Worm (Caenorhabditis elegans) whole organism, L3 larva: Measurements from ENCODE around the gene gos-28.

ENCODE experiments used
- R02D3.7 ChIP-seq: fragments of 150-350 bp; optimal IDR thresholded peaks from 2 replicates; lab custom pipeline; 2014; ENCODE audit warnings: missing biosample characterization, missing genetic modification characterization
- ZK546.5 ChIP-seq: sonication (generic microtip); optimal IDR thresholded peaks from 2 replicates; lab custom pipeline; 2017; ENCODE audit warnings: missing biosample characterization, missing genetic modification characterization
- aly-2 ChIP-seq: fragments of 150-350 bp; optimal IDR thresholded peaks from 2 replicates; lab custom pipeline; 2014; ENCODE audit warnings: missing biosample characterization, missing genetic modification characterization
- ama-1 ChIP-seq: fragments of 150-350 bp; optimal IDR thresholded peaks from 2 replicates; lab custom pipeline; 2018
- ceh-16 ChIP-seq: sonication (generic microtip); optimal IDR thresholded peaks from 2 replicates; lab custom pipeline; 2017; ENCODE audit warnings: missing biosample characterization, missing genetic modification characterization
- ceh-28 ChIP-seq: fragments of 150-350 bp; optimal IDR thresholded peaks from 2 replicates; lab custom pipeline; 2014; ENCODE audit warnings: missing biosample characterization, missing genetic modification reagents, missing genetic modification characterization
- egl-5 ChIP-seq: fragments of 150-350 bp; optimal IDR thresholded peaks from 2 replicates; lab custom pipeline; 2017; ENCODE audit warnings: missing biosample characterization, missing genetic modification reagents, missing genetic modification characterization, inconsistent platforms
- elt-1 ChIP-seq: fragments of 150-350 bp; optimal IDR thresholded peaks from 2 replicates; lab custom pipeline; 2014; ENCODE audit warnings: missing biosample characterization, missing genetic modification characterization
- elt-2 ChIP-seq: sonication (generic microtip); optimal IDR thresholded peaks from 2 replicates; lab custom pipeline; 2016; ENCODE audit warnings: missing genetic modification reagents, mild to moderate bottlenecking, missing genetic modification characterization, missing compliant biosample characterization
- elt-3 ChIP-seq, 3 experiments: fragments of 150-350 bp in 1 of 3; sonication (generic microtip) in 2 of 3; optimal IDR thresholded peaks; 2 replicates in 2 of 3; 4 replicates in 1 of 3; lab custom pipeline; 2014 to 2017; ENCODE audit warnings: missing biosample characterization in 3 of 3, missing genetic modification characterization in 3 of 3
- eor-1 ChIP-seq, 2 experiments: fragments of 150-350 bp; optimal IDR thresholded peaks; 2 replicates each; lab custom pipeline; 2014 to 2018; ENCODE audit warnings: missing biosample characterization in 2 of 2, missing genetic modification characterization in 2 of 2
- fkh-10 ChIP-seq: sonication (generic microtip); optimal IDR thresholded peaks from 2 replicates; lab custom pipeline; 2017; ENCODE audit warnings: missing biosample characterization, missing genetic modification reagents, missing genetic modification characterization
- fkh-2 ChIP-seq: fragments of 150-350 bp; optimal IDR thresholded peaks from 2 replicates; lab custom pipeline; 2014; ENCODE audit warnings: missing biosample characterization, missing genetic modification reagents, missing genetic modification characterization
- lsy-12 ChIP-seq: sonication (generic microtip); optimal IDR thresholded peaks from 2 replicates; lab custom pipeline; 2016; ENCODE audit warnings: mild to moderate bottlenecking, missing genetic modification characterization, missing compliant biosample characterization
- mdl-1 ChIP-seq: fragments of 150-350 bp; optimal IDR thresholded peaks from 2 replicates; lab custom pipeline; 2014; ENCODE audit warnings: missing biosample characterization, missing genetic modification characterization
- mml-1 ChIP-seq: fragments of 150-350 bp; sonication (generic microtip); optimal IDR thresholded peaks from 3 replicates; lab custom pipeline; 2014; ENCODE audit warnings: missing biosample characterization, missing genetic modification characterization
- nfya-1 ChIP-seq: sonication (generic microtip); optimal IDR thresholded peaks from 2 replicates; lab custom pipeline; 2017; ENCODE audit warnings: missing genetic modification characterization, mild to moderate bottlenecking, missing compliant biosample characterization, antibody characterized with exemption, moderate library complexity; ENCODE audit not compliant: insufficient read depth
- nhr-12 ChIP-seq: fragments of 150-350 bp; optimal IDR thresholded peaks from 2 replicates; lab custom pipeline; 2014; ENCODE audit warnings: missing biosample characterization, missing genetic modification characterization
- nhr-23 ChIP-seq: fragments of 150-350 bp; optimal IDR thresholded peaks from 2 replicates; lab custom pipeline; 2014; ENCODE audit warnings: missing biosample characterization, missing genetic modification reagents, missing genetic modification characterization
- nhr-25 ChIP-seq: sonication (generic microtip); optimal IDR thresholded peaks from 2 replicates; lab custom pipeline; 2017; ENCODE audit warnings: missing biosample characterization, missing genetic modification characterization
- nhr-28 ChIP-seq: fragments of 150-350 bp; optimal IDR thresholded peaks from 2 replicates; lab custom pipeline; 2014; ENCODE audit warnings: missing biosample characterization, missing genetic modification characterization
- nhr-43 ChIP-seq: sonication (generic microtip); optimal IDR thresholded peaks from 2 replicates; lab custom pipeline; 2016; ENCODE audit warnings: mild to moderate bottlenecking, missing genetic modification characterization, missing compliant biosample characterization; ENCODE audit not compliant: poor library complexity, severe bottlenecking
- nhr-67 ChIP-seq: fragments of 150-350 bp; optimal IDR thresholded peaks from 2 replicates; lab custom pipeline; 2014; ENCODE audit warnings: missing biosample characterization, missing genetic modification characterization
- nhr-76 ChIP-seq: fragments of 150-350 bp; sonication (generic microtip); optimal IDR thresholded peaks from 5 replicates; lab custom pipeline; 2014; ENCODE audit warnings: missing biosample characterization, missing genetic modification characterization
- nhr-77 ChIP-seq: fragments of 150-350 bp; optimal IDR thresholded peaks from 2 replicates; lab custom pipeline; 2014; ENCODE audit warnings: missing biosample characterization, missing genetic modification characterization
- pqm-1 ChIP-seq: fragments of 150-350 bp; optimal IDR thresholded peaks from 2 replicates; lab custom pipeline; 2017; ENCODE audit warnings: missing biosample characterization, missing genetic modification characterization, inconsistent platforms
- sea-2 ChIP-seq: fragments of 150-350 bp; sonication (generic microtip); optimal IDR thresholded peaks from 4 replicates; lab custom pipeline; 2014; ENCODE audit warnings: missing biosample characterization, missing genetic modification reagents, missing genetic modification characterization
- tbx-2 ChIP-seq: sonication (generic microtip); optimal IDR thresholded peaks from 2 replicates; lab custom pipeline; 2016; ENCODE audit warnings: mild to moderate bottlenecking, missing genetic modification characterization, missing compliant biosample characterization
- unc-39 ChIP-seq: sonication (generic microtip); optimal IDR thresholded peaks from 4 replicates; lab custom pipeline; 2017; ENCODE audit warnings: missing biosample characterization, missing genetic modification characterization
- zag-1 ChIP-seq: fragments of 150-350 bp; optimal IDR thresholded peaks from 2 replicates; lab custom pipeline; 2014; ENCODE audit warnings: missing biosample characterization, missing genetic modification characterization
- ztf-11 ChIP-seq: fragments of 150-350 bp; optimal IDR thresholded peaks from 2 replicates; lab custom pipeline; 2014; ENCODE audit warnings: missing biosample characterization, missing genetic modification characterization

gos-28 gene

ce11 chrIII:7310662-7311340 lies 38.2 kb downstream of the gos-28 start, which contains the start of the genes F56C9.6 and F56C9.3:
TSS of gene F56C9.6 (minus strand) at chrIII:7310773.
TSS of gene F56C9.3 (plus strand) at chrIII:7311290.
- no peak for TF ChIP-seq ceh-28 (tag; lab: Kevin White, UChicago)
- TF ChIP-seq tbx-2, result no peak
- no peak for TF ChIP-seq ztf-11 (tag; lab: Kevin White, UChicago)
- no peak for TF ChIP-seq pqm-1
- TF ChIP-seq elt-3 (tag; optimal IDR thresholded peaks at IDR 0.05; lab: Kevin White, UChicago), result no peak
- no peak for TF ChIP-seq nhr-77 (tag; lab: Kevin White, UChicago)
- no peak for TF ChIP-seq fkh-10 (GFP tag; lab: Kevin White, UChicago)
- no peak for TF ChIP-seq nhr-67 (tag; lab: Kevin White, UChicago)
- TF ChIP-seq egl-5 (tag; lab: Kevin White, UChicago), result no peak
- no peak for TF ChIP-seq lsy-12
- TF ChIP-seq nhr-43 (tag; lab: Kevin White, UChicago), result no peak
- TF ChIP-seq ceh-16, result no peak

- TF ChIP-seq ceh-28 (tag; lab: Kevin White, UChicago) (peak; percentile 32), unc-39 (tag; lab: Kevin White, UChicago) (no peak), nfya-1 (tag; lab: Kevin White, UChicago) (no peak), eor-1 (tag; optimal IDR thresholded peaks at IDR 0.05; lab: Kevin White, UChicago) (no peak), mml-1 (no peak), ama-1 (lab: Kevin White, UChicago) (no peak)
- TF ChIP-seq, all 47 proteins: peak for 1
Measured at ce11 chrIII:7308600-7309109, 40.3 kb downstream of the gos-28 start, which contains the start of gene acbp-4. TSS of gene acbp-4 (minus strand) at chrIII:7309109.

DNA sequence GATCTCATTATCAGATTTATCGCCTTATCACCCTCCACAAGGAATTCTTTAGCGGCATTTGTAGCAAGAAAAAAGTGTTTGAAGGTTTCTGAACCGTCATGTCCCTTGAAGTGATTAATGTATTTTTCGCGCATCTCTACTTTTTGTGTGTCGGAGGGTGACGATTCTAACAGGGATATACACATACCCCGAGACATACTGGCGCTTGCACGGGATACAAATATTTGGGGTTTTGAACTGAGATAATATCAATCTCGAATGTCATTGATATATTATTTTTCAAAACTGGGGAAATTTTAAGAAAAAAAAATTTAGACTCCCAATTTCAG lies 43.4 kb downstream of the gos-28 start:
- TF ChIP-seq unc-39 (tag; lab: Kevin White, UChicago) (no peak), ceh-16 (no peak), zag-1 (tag; lab: Kevin White, UChicago) (no peak), mdl-1 (tag; lab: Kevin White, UChicago) (no peak), eor-1 (tag; optimal IDR thresholded peaks at IDR 0.05; lab: Kevin White, UChicago) (no peak), nhr-28 (tag; lab: Kevin White, UChicago) (no peak), elt-3 (tag; optimal IDR thresholded peaks at IDR 0.05; lab: Kevin White, UChicago) (peak in 1 of 3 experiments; percentile 13), nhr-43 (tag; lab: Kevin White, UChicago) (peak; percentile 43), elt-2 (no peak), ZK546.5 (tag; lab: Kevin White, UChicago) (no peak), nhr-25 (tag; lab: Kevin White, UChicago) (peak; percentile 30), nhr-23 (tag; lab: Kevin White, UChicago) (peak; percentile 33), nhr-76 (no peak), sea-2 (GFP tag; lab: Kevin White, UChicago) (no peak)

- TF ChIP-seq nhr-23 (tag; lab: Kevin White, UChicago), result peak; percentile 79
- TF ChIP-seq nfya-1 (tag; lab: Kevin White, UChicago), result peak; percentile 13
- TF ChIP-seq tbx-2, result no peak
- TF ChIP-seq aly-2, result no peak
- peak; percentile 38 for TF ChIP-seq nhr-43 (tag; lab: Kevin White, UChicago)
- TF ChIP-seq elt-3 (tag; optimal IDR thresholded peaks at IDR 0.05; lab: Kevin White, UChicago), result peak in 1 of 3 experiments; percentile 55
- TF ChIP-seq nhr-25 (tag; lab: Kevin White, UChicago), result no peak
- TF ChIP-seq elt-1, result peak; percentile 35
Measured at ce11 chrIII:7304961-7305648, 43.9 kb downstream of the gos-28 start.

DNA sequence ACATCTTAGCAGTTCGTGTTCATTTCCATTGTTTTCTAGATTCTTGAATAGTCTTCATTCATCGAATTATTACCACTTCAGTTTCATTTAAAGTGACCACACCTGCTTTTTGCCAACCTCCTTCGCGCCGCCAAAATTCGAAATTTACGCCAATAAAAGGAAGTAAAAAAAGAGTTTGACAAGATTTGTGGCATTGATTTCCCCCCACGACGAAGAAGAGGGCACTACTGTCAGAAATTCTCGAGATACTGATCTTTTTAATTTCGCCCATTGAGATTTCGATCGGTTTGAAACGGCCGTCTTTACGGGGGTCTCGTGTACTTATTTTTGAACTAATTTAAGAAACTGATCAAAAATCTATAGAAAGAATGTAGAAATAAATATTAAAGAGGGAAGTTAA lies 47.3 kb downstream of the gos-28 start:
- TF ChIP-seq fkh-2 (tag; lab: Kevin White, UChicago), result no peak
- no peak for TF ChIP-seq nhr-12 (tag; lab: Kevin White, UChicago)
- TF ChIP-seq lsy-12, result no peak
- no peak for TF ChIP-seq unc-39 (tag; lab: Kevin White, UChicago)
- TF ChIP-seq nhr-25 (tag; lab: Kevin White, UChicago), result peak; percentile 22
- no peak for TF ChIP-seq R02D3.7
- no peak for TF ChIP-seq nhr-23 (tag; lab: Kevin White, UChicago)
- peak; percentile 83 for TF ChIP-seq elt-1
- TF ChIP-seq nfya-1 (tag; lab: Kevin White, UChicago), result no peak
- no peak for TF ChIP-seq zag-1 (tag; lab: Kevin White, UChicago)
